Fruit fly (Drosophila melanogaster) whole organism, prepupa: Measurements from ENCODE around the gene Eig71Ek.

ENCODE experiments used
- CG16779 ChIP-seq: fragments of 200-800 bp; sonication (Bioruptor generic); optimal IDR thresholded peaks from 3 replicates; lab custom pipeline; 2017; ENCODE audit warnings: missing biosample characterization, mild to moderate bottlenecking, missing genetic modification characterization
- CG6854 ChIP-seq: fragments of 200-800 bp; sonication (Bioruptor generic); optimal IDR thresholded peaks from 2 replicates; lab custom pipeline; 2017; ENCODE audit warnings: missing biosample characterization, mild to moderate bottlenecking, missing genetic modification characterization
- CG8632 ChIP-seq: fragments of 200-800 bp; sonication (Bioruptor generic); optimal IDR thresholded peaks from 3 replicates; lab custom pipeline; 2016; ENCODE audit warnings: missing biosample characterization, missing genetic modification characterization
- Eip93F ChIP-seq: fragments of 200-800 bp; sonication (Bioruptor generic); optimal IDR thresholded peaks from 2 replicates; lab custom pipeline; 2016; ENCODE audit warnings: missing biosample characterization, mild to moderate bottlenecking, missing genetic modification characterization
- Gug ChIP-seq: fragments of 200-800 bp; sonication (Bioruptor generic); IDR thresholded peaks from 2 replicates; pipeline ENCODE4 v1.3.6; 2022; ENCODE audit warnings: missing biosample characterization, missing genetic modification characterization
- Hr39 ChIP-seq: fragments of 200-800 bp; sonication (Bioruptor generic); optimal IDR thresholded peaks from 2 replicates; lab custom pipeline; 2016; ENCODE audit warnings: missing biosample characterization, missing genetic modification characterization

DNA sequence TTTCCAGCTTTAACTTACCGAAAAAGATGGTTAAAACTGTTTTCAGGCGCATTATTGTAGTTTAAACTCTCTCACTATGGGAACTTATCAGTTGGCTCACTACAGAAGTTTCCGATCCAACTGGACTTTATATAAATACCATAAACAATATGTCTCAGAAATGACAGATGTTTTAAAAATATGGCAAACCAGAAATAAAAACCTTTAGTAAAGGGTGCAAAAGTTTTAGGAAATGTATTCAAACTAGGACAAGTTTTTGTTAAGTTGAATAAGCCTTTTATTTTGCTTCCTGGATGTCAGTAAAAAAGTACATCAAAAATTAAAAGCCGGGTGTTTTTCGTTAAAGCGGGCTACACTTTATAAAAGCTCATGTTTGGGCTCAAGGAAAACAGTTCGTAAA lies 11.5 kb upstream of the Eig71Ek start, which contains the start of the genes Eig71Ea and Eig71Eb:
- TF ChIP-seq CG8632 (GFP tag; lab: Kevin White, UChicago), result no peak
- no peak for TF ChIP-seq CG16779
- TF ChIP-seq Hr39 (GFP tag; lab: Kevin White, UChicago), result no peak
- TF ChIP-seq Eip93F (GFP tag; lab: Kevin White, UChicago), result no peak
- no peak for TF ChIP-seq Gug (GFP tag; lab: Robert Waterston, UW)
- TF ChIP-seq CG6854 (GFP tag; lab: Kevin White, UChicago), result no peak
